Worm (Caenorhabditis elegans) whole organism, mixed stage, embryonic: ENCODE measurements around the gene pqn-65.

Source experiments
- blmp-1 ChIP-seq: fragments of 150-350 bp; optimal IDR thresholded peaks from 2 replicates; lab custom pipeline; 2014; ENCODE audit warnings: missing biosample characterization, missing genetic modification characterization
- ces-1 ChIP-seq: fragments of 150-350 bp; optimal IDR thresholded peaks from 2 replicates; lab custom pipeline; 2014; ENCODE audit warnings: missing biosample characterization, missing genetic modification reagents, missing genetic modification characterization
- ham-2 ChIP-seq: fragments of 200-800 bp; sonication (Bioruptor generic); optimal IDR thresholded peaks from 2 replicates; lab custom pipeline; 2018; ENCODE audit warnings: mild to moderate bottlenecking, missing genetic modification characterization, missing compliant biosample characterization
- mab-5 ChIP-seq: fragments of 150-350 bp; optimal IDR thresholded peaks from 2 replicates; lab custom pipeline; 2014; ENCODE audit warnings: missing biosample characterization, missing genetic modification characterization
- nhr-12 ChIP-seq: fragments of 150-350 bp; optimal IDR thresholded peaks from 2 replicates; lab custom pipeline; 2014; ENCODE audit warnings: missing biosample characterization, missing genetic modification characterization
- nhr-28 ChIP-seq: fragments of 150-350 bp; optimal IDR thresholded peaks from 2 replicates; lab custom pipeline; 2014; ENCODE audit warnings: missing biosample characterization, missing genetic modification characterization
- nhr-76 ChIP-seq: sonication (generic microtip); optimal IDR thresholded peaks from 2 replicates; lab custom pipeline; 2017; ENCODE audit warnings: missing biosample characterization, missing genetic modification characterization
- snpc-4 ChIP-seq: fragments of 150-350 bp; optimal IDR thresholded peaks from 2 replicates; lab custom pipeline; 2014; ENCODE audit warnings: missing biosample characterization, missing genetic modification characterization
- unc-39 ChIP-seq: fragments of 150-350 bp; optimal IDR thresholded peaks from 2 replicates; lab custom pipeline; 2014; ENCODE audit warnings: missing biosample characterization, missing genetic modification characterization
- ztf-11 ChIP-seq: fragments of 150-350 bp; optimal IDR thresholded peaks from 2 replicates; lab custom pipeline; 2014; ENCODE audit warnings: missing biosample characterization, missing genetic modification characterization

- TF ChIP-seq blmp-1 (tag; lab: Kevin White, UChicago) (no peak), ces-1 (GFP tag; lab: Kevin White, UChicago) (no peak), nhr-28 (tag; lab: Kevin White, UChicago) (no peak), nhr-76 (no peak), nhr-12 (tag; lab: Kevin White, UChicago) (no peak), snpc-4 (tag; lab: Kevin White, UChicago) (no peak), ham-2 (GFP tag; lab: Kevin White, UChicago) (no peak), unc-39 (tag; lab: Kevin White, UChicago) (no peak), mab-5 (tag; lab: Kevin White, UChicago) (no peak), ztf-11 (tag; lab: Kevin White, UChicago) (no peak)
Measured at ce11 chrX:4636821-4637220, 17.4 kb upstream of the pqn-65 start, which contains the start of gene hosl-1.
